Fruit fly (Drosophila melanogaster) whole organism, pupa: ENCODE measurements around the gene dar1.
A peak's percentile ranks its signal among the peaks of the same experiment; 100 is the strongest.

Experiments used
- CG10348 ChIP-seq: fragments of 200-800 bp; sonication (Bioruptor generic); IDR thresholded peaks from 2 replicates; pipeline ENCODE4 v1.3.6; 2022; ENCODE audit warnings: missing biosample characterization, missing genetic modification characterization
- CG12605 ChIP-seq: fragments of 200-800 bp; sonication (Bioruptor generic); IDR thresholded peaks from 2 replicates; pipeline ENCODE4 v1.3.6; 2022; ENCODE audit warnings: missing biosample characterization, missing genetic modification characterization
- CG13204 ChIP-seq: fragments of 200-800 bp; sonication (Bioruptor generic); optimal IDR thresholded peaks from 2 replicates; lab custom pipeline; 2018; ENCODE audit warnings: missing biosample characterization, mild to moderate bottlenecking, missing genetic modification characterization, moderate library complexity
- CG14655 ChIP-seq: fragments of 200-800 bp; sonication (Bioruptor generic); optimal IDR thresholded peaks from 3 replicates; lab custom pipeline; 2017; ENCODE audit warnings: mild to moderate bottlenecking, missing biosample characterization, missing genetic modification reagents, missing genetic modification characterization
- CG15710 ChIP-seq: fragments of 200-800 bp; sonication (Bioruptor generic); optimal IDR thresholded peaks from 2 replicates; lab custom pipeline; 2018; ENCODE audit warnings: missing biosample characterization, mild to moderate bottlenecking, missing genetic modification characterization, moderate library complexity
- CG17806 ChIP-seq: fragments of 200-800 bp; sonication (Bioruptor generic); optimal IDR thresholded peaks from 2 replicates; lab custom pipeline; 2018; ENCODE audit warnings: missing biosample characterization, mild to moderate bottlenecking, missing genetic modification characterization, moderate library complexity
- CG32121 ChIP-seq: fragments of 200-800 bp; sonication (Bioruptor generic); IDR thresholded peaks from 2 replicates; pipeline ENCODE4 v1.3.6; 2022; ENCODE audit warnings: missing biosample characterization, missing genetic modification characterization
- CG34367 ChIP-seq: fragments of 200-800 bp; sonication (Bioruptor generic); optimal IDR thresholded peaks from 2 replicates; lab custom pipeline; 2018; ENCODE audit warnings: missing biosample characterization, mild to moderate bottlenecking, missing genetic modification characterization
- CG4496 ChIP-seq: fragments of 200-800 bp; sonication (Bioruptor generic); IDR thresholded peaks from 3 replicates; pipeline ENCODE4 v1.3.6; 2022; ENCODE audit warnings: missing biosample characterization, missing genetic modification characterization
- CG8159 ChIP-seq: fragments of 200-800 bp; sonication (Bioruptor generic); optimal IDR thresholded peaks from 3 replicates; lab custom pipeline; 2018; ENCODE audit warnings: missing biosample characterization, mild to moderate bottlenecking, missing genetic modification characterization, moderate library complexity
- CG8301 ChIP-seq: fragments of 200-800 bp; sonication (Bioruptor generic); optimal IDR thresholded peaks from 2 replicates; lab custom pipeline; 2018; ENCODE audit warnings: missing biosample characterization, mild to moderate bottlenecking, missing genetic modification characterization
- CG9948 ChIP-seq: fragments of 200-800 bp; sonication (Bioruptor generic); optimal IDR thresholded peaks from 2 replicates; lab custom pipeline; 2018; ENCODE audit warnings: missing biosample characterization, mild to moderate bottlenecking, missing genetic modification characterization, moderate library complexity
- D1 ChIP-seq: fragments of 200-800 bp; sonication (Bioruptor generic); optimal IDR thresholded peaks from 2 replicates; lab custom pipeline; 2018; ENCODE audit warnings: missing biosample characterization, mild to moderate bottlenecking, missing genetic modification characterization, moderate library complexity
- EcR ChIP-seq: fragments of 200-800 bp; sonication (Bioruptor generic); optimal IDR thresholded peaks from 3 replicates; lab custom pipeline; 2019; ENCODE audit warnings: missing biosample characterization, missing genetic modification characterization, mild to moderate bottlenecking, moderate library complexity, missing genetic modification reagents
- Ets98B ChIP-seq: fragments of 200-800 bp; sonication (Bioruptor generic); IDR thresholded peaks from 2 replicates; pipeline ENCODE4 v1.3.6; 2022; ENCODE audit warnings: missing biosample characterization, missing genetic modification characterization
- Pif1A ChIP-seq: fragments of 200-800 bp; sonication (Bioruptor generic); optimal IDR thresholded peaks from 3 replicates; lab custom pipeline; 2016; ENCODE audit warnings: missing biosample characterization, missing genetic modification characterization
- Pif1B ChIP-seq: fragments of 200-800 bp; sonication (Bioruptor generic); optimal IDR thresholded peaks from 3 replicates; lab custom pipeline; 2016; ENCODE audit warnings: missing biosample characterization, missing genetic modification characterization
- Snoo ChIP-seq: fragments of 200-800 bp; sonication (Bioruptor generic); optimal IDR thresholded peaks from 3 replicates; lab custom pipeline; 2017; ENCODE audit warnings: missing biosample characterization, mild to moderate bottlenecking, missing genetic modification characterization, inconsistent platforms
- fd96Ca ChIP-seq: fragments of 200-800 bp; sonication (Bioruptor generic); IDR thresholded peaks from 3 replicates; pipeline ENCODE4 v1.3.6; 2022; ENCODE audit warnings: missing biosample characterization, missing genetic modification characterization
- gl ChIP-seq: fragments of 200-800 bp; sonication (Bioruptor generic); optimal IDR thresholded peaks from 2 replicates; lab custom pipeline; 2018; ENCODE audit warnings: missing biosample characterization, mild to moderate bottlenecking, missing genetic modification characterization
- rn ChIP-seq: fragments of 200-800 bp; sonication (Bioruptor generic); IDR thresholded peaks from 2 replicates; pipeline ENCODE4 v1.3.6; 2022; ENCODE audit warnings: missing biosample characterization, missing genetic modification characterization

dar1 gene

dm6 chr3L:3672490-3673107 is 46.4 kb downstream of the dar1 start:
- TF ChIP-seq EcR (no peak), CG10348 (GFP tag; lab: Robert Waterston, UW) (no peak), CG15710 (no peak), Pif1B (GFP tag; lab: Kevin White, UChicago) (no peak), CG13204 (GFP tag; lab: Kevin White, UChicago) (no peak), D1 (tag; lab: Kevin White, UChicago) (no peak), CG8159 (tag; lab: Kevin White, UChicago) (no peak), CG17806 (no peak), CG8301 (tag; lab: Kevin White, UChicago) (no peak), CG32121 (GFP tag; lab: Robert Waterston, UW) (no peak), rn (GFP tag; lab: Robert Waterston, UW) (no peak), CG12605 (GFP tag; lab: Robert Waterston, UW) (no peak), fd96Ca (GFP tag; lab: Robert Waterston, UW) (no peak), Ets98B (GFP tag; lab: Robert Waterston, UW) (no peak), CG9948 (tag; lab: Kevin White, UChicago) (no peak), CG4496 (GFP tag; lab: Robert Waterston, UW) (no peak), gl (tag; lab: Kevin White, UChicago) (no peak), CG14655 (no peak), Pif1A (GFP tag; lab: Kevin White, UChicago) (no peak)

dm6 chr3L:3678375-3678774 is 52.2 kb downstream of the dar1 start:
- no peak for TF ChIP-seq CG14655
- TF ChIP-seq CG9948 (tag; lab: Kevin White, UChicago), result no peak
- no peak for TF ChIP-seq CG8301 (tag; lab: Kevin White, UChicago)
- TF ChIP-seq gl (tag; lab: Kevin White, UChicago), result no peak
- TF ChIP-seq EcR, result no peak
- no peak for TF ChIP-seq Ets98B (GFP tag; lab: Robert Waterston, UW)
- TF ChIP-seq rn (GFP tag; lab: Robert Waterston, UW), result no peak
- TF ChIP-seq Pif1A (GFP tag; lab: Kevin White, UChicago), result no peak
- TF ChIP-seq Snoo (tag; lab: Kevin White, UChicago), result no peak
- TF ChIP-seq D1 (tag; lab: Kevin White, UChicago), result no peak

dm6 chr3L:3684004-3684403 is 57.9 kb downstream of the dar1 start:
- no peak for TF ChIP-seq gl (tag; lab: Kevin White, UChicago)
- peak; percentile 71 for TF ChIP-seq CG32121 (GFP tag; lab: Robert Waterston, UW)
- TF ChIP-seq CG9948 (tag; lab: Kevin White, UChicago), result no peak
- TF ChIP-seq CG10348 (GFP tag; lab: Robert Waterston, UW), result no peak
- peak; percentile 71 for TF ChIP-seq CG4496 (GFP tag; lab: Robert Waterston, UW)
- TF ChIP-seq Ets98B (GFP tag; lab: Robert Waterston, UW), result no peak; the same call in 1 of the 2 replicates
- no peak for TF ChIP-seq CG15710
- peak; percentile 31 for TF ChIP-seq CG14655
- no peak for TF ChIP-seq CG34367 (tag; lab: Kevin White, UChicago)
- TF ChIP-seq fd96Ca (GFP tag; lab: Robert Waterston, UW), result peak; percentile 41; the same call in 1 of the 3 replicates
- no peak for TF ChIP-seq D1 (tag; lab: Kevin White, UChicago)
- peak; percentile 29 for TF ChIP-seq CG8159 (tag; lab: Kevin White, UChicago)
- no peak for TF ChIP-seq CG17806
- TF ChIP-seq EcR, result no peak
- TF ChIP-seq Pif1A (GFP tag; lab: Kevin White, UChicago), result no peak
- TF ChIP-seq rn (GFP tag; lab: Robert Waterston, UW), result no peak
- no peak for TF ChIP-seq CG8301 (tag; lab: Kevin White, UChicago)
- TF ChIP-seq Pif1B (GFP tag; lab: Kevin White, UChicago), result peak; percentile 6
- no peak for TF ChIP-seq Snoo (tag; lab: Kevin White, UChicago)
- 0 out of 2 replicates have a peak, but pooled peaks have one; percentile 18 for TF ChIP-seq CG12605 (GFP tag; lab: Robert Waterston, UW)
- TF ChIP-seq CG13204 (GFP tag; lab: Kevin White, UChicago), result no peak

dm6 chr3L:3686274-3686673 is 60.1 kb downstream of the dar1 start:
- TF ChIP-seq fd96Ca (GFP tag; lab: Robert Waterston, UW), result peak; percentile 59
- no peak for TF ChIP-seq CG8301 (tag; lab: Kevin White, UChicago)
- peak; percentile 15 for TF ChIP-seq Pif1A (GFP tag; lab: Kevin White, UChicago)
- peak; percentile 33 for TF ChIP-seq CG14655
- TF ChIP-seq CG4496 (GFP tag; lab: Robert Waterston, UW), result 0 out of 3 replicates have a peak, but pooled peaks have one; percentile 19
- 0 out of 2 replicates have a peak, but pooled peaks have one; percentile 11 for TF ChIP-seq Ets98B (GFP tag; lab: Robert Waterston, UW)

- TF ChIP-seq CG32121 (GFP tag; lab: Robert Waterston, UW) (peak; percentile 38; the same call in 1 of the 2 replicates), fd96Ca (GFP tag; lab: Robert Waterston, UW) (0 out of 3 replicates have a peak, but pooled peaks have one; percentile 44), CG4496 (GFP tag; lab: Robert Waterston, UW) (peak; percentile 42; the same call in 2 of the 3 replicates), CG17806 (peak; percentile 45), CG15710 (peak; percentile 43), CG34367 (tag; lab: Kevin White, UChicago) (peak; percentile 21), Ets98B (GFP tag; lab: Robert Waterston, UW) (peak; percentile 65), CG13204 (GFP tag; lab: Kevin White, UChicago) (no peak), D1 (tag; lab: Kevin White, UChicago) (no peak), gl (tag; lab: Kevin White, UChicago) (no peak), CG14655 (peak; percentile 48), CG12605 (GFP tag; lab: Robert Waterston, UW) (0 out of 2 replicates have a peak, but pooled peaks have one; percentile 38), rn (GFP tag; lab: Robert Waterston, UW) (no peak), CG10348 (GFP tag; lab: Robert Waterston, UW) (no peak), CG8159 (tag; lab: Kevin White, UChicago) (peak; percentile 53), Pif1A (GFP tag; lab: Kevin White, UChicago) (no peak), CG9948 (tag; lab: Kevin White, UChicago) (peak; percentile 32), CG8301 (tag; lab: Kevin White, UChicago) (peak; percentile 30), Pif1B (GFP tag; lab: Kevin White, UChicago) (no peak), EcR (no peak), Snoo (tag; lab: Kevin White, UChicago) (no peak)
Measured at dm6 chr3L:3690085-3690484, 63.9 kb downstream of the dar1 start.
